Fruit fly (Drosophila melanogaster) whole organism, adult: Measurements from ENCODE around the gene CG33269.

Experiments used
- CG11617 ChIP-seq: fragments of 200-800 bp; sonication (Bioruptor generic); optimal IDR thresholded peaks from 2 replicates; lab custom pipeline; 2017; ENCODE audit warnings: mild to moderate bottlenecking, missing biosample characterization, missing genetic modification reagents, missing genetic modification characterization
- CG12768 ChIP-seq: fragments of 200-800 bp; sonication (Bioruptor generic); optimal IDR thresholded peaks from 2 replicates; lab custom pipeline; 2017; ENCODE audit warnings: missing biosample characterization, missing genetic modification characterization, mild to moderate bottlenecking, moderate library complexity, missing genetic modification reagents
- CG14711 ChIP-seq: fragments of 200-800 bp; sonication (Bioruptor generic); optimal IDR thresholded peaks from 2 replicates; lab custom pipeline; 2018; ENCODE audit warnings: missing biosample characterization, mild to moderate bottlenecking, missing genetic modification characterization, moderate library complexity
- CG1620 ChIP-seq: fragments of 200-800 bp; sonication (Bioruptor generic); optimal IDR thresholded peaks from 2 replicates; lab custom pipeline; 2016; ENCODE audit warnings: missing biosample characterization, missing genetic modification characterization
- CG33017 ChIP-seq: fragments of 200-800 bp; sonication (Bioruptor generic); optimal IDR thresholded peaks from 2 replicates; lab custom pipeline; 2018; ENCODE audit warnings: missing biosample characterization, mild to moderate bottlenecking, missing genetic modification characterization, moderate library complexity
- CG5204 ChIP-seq: fragments of 200-800 bp; sonication (Bioruptor generic); optimal IDR thresholded peaks from 2 replicates; lab custom pipeline; 2016; ENCODE audit warnings: missing biosample characterization, missing genetic modification characterization
- CG7045 ChIP-seq: fragments of 200-800 bp; sonication (Bioruptor generic); optimal IDR thresholded peaks from 2 replicates; lab custom pipeline; 2017; ENCODE audit warnings: missing biosample characterization, mild to moderate bottlenecking, missing genetic modification characterization
- CG7101 ChIP-seq: fragments of 200-800 bp; sonication (Bioruptor generic); optimal IDR thresholded peaks from 2 replicates; lab custom pipeline; 2018; ENCODE audit warnings: missing biosample characterization, mild to moderate bottlenecking, missing genetic modification characterization, moderate library complexity
- Clk ChIP-seq: fragments of 200-800 bp; sonication (Bioruptor generic); optimal IDR thresholded peaks from 2 replicates; lab custom pipeline; 2017; ENCODE audit warnings: missing biosample characterization, missing genetic modification characterization
- Crg-1 ChIP-seq: fragments of 200-800 bp; sonication (Bioruptor generic); optimal IDR thresholded peaks from 2 replicates; lab custom pipeline; 2016; ENCODE audit warnings: missing biosample characterization, missing genetic modification characterization
- Hr96 ChIP-seq: fragments of 200-800 bp; sonication (Bioruptor generic); optimal IDR thresholded peaks from 2 replicates; lab custom pipeline; 2016; ENCODE audit warnings: missing biosample characterization, missing genetic modification characterization
- Mnt ChIP-seq: fragments of 200-800 bp; sonication (Bioruptor generic); optimal IDR thresholded peaks from 2 replicates; lab custom pipeline; 2016; ENCODE audit warnings: missing biosample characterization, mild to moderate bottlenecking, missing genetic modification characterization
- bab1 ChIP-seq: fragments of 200-800 bp; sonication (Bioruptor generic); optimal IDR thresholded peaks from 3 replicates; lab custom pipeline; 2019; ENCODE audit warnings: missing biosample characterization, mild to moderate bottlenecking, missing genetic modification characterization, moderate library complexity
- cic ChIP-seq: fragments of 200-800 bp; sonication (Bioruptor generic); optimal IDR thresholded peaks from 2 replicates; lab custom pipeline; 2017; ENCODE audit warnings: missing biosample characterization, mild to moderate bottlenecking, missing genetic modification characterization, moderate library complexity
- cnc ChIP-seq, 2 experiments: fragments of >200 bp; optimal IDR thresholded peaks; 2 replicates each; lab custom pipeline; 2017
- kay ChIP-seq: fragments of 200-800 bp; sonication (Bioruptor generic); peaks from one replicate; lab custom pipeline; 2016; ENCODE audit warnings: missing biosample characterization, missing genetic modification characterization, borderline replicate concordance
- ovo ChIP-seq: fragments of 200-800 bp; sonication (Bioruptor generic); optimal IDR thresholded peaks from 2 replicates; lab custom pipeline; 2016; ENCODE audit warnings: missing biosample characterization, missing genetic modification characterization
- pad ChIP-seq: fragments of 200-800 bp; sonication (Bioruptor generic); optimal IDR thresholded peaks from 3 replicates; lab custom pipeline; 2017; ENCODE audit warnings: missing biosample characterization, missing genetic modification characterization, mild to moderate bottlenecking, moderate library complexity, missing genetic modification reagents
- tj ChIP-seq: fragments of 200-800 bp; sonication (Bioruptor generic); optimal IDR thresholded peaks from 3 replicates; lab custom pipeline; 2017; ENCODE audit warnings: missing biosample characterization, mild to moderate bottlenecking, missing genetic modification characterization, moderate library complexity
- toe ChIP-seq: fragments of 200-800 bp; sonication (Bioruptor generic); optimal IDR thresholded peaks from 2 replicates; lab custom pipeline; 2016; ENCODE audit warnings: missing biosample characterization, missing genetic modification characterization

The CG33269 gene

dm6 chr3L:11539511-11540329, 42.3 kb downstream of the CG33269 start:
- TF ChIP-seq Hr96 (GFP tag; lab: Kevin White, UChicago) (no peak), CG1620 (no peak), Clk (no peak), CG12768 (GFP tag; lab: Kevin White, UChicago) (no peak), Mnt (GFP tag; lab: Kevin White, UChicago) (no peak), cnc (optimal IDR thresholded peaks at IDR 0.05; lab: Kevin White, UChicago) (no peak), CG11617 (no peak), ovo (no peak), bab1 (GFP tag; lab: Kevin White, UChicago) (no peak), CG7101 (tag; lab: Kevin White, UChicago) (no peak), pad (GFP tag; lab: Kevin White, UChicago) (no peak)

- peak; percentile 81 for TF ChIP-seq tj (GFP tag; lab: Kevin White, UChicago)
- TF ChIP-seq CG33017 (tag; lab: Kevin White, UChicago), result no peak
- peak; percentile 89 for TF ChIP-seq kay (GFP tag; lab: Kevin White, UChicago)
Observed at dm6 chr3L:11536767-11537419, 45.1 kb downstream of the CG33269 start.

dm6 chr3L:11536132-11536531, 45.9 kb downstream of the CG33269 start:
- TF ChIP-seq kay (GFP tag; lab: Kevin White, UChicago) (no peak), CG7101 (tag; lab: Kevin White, UChicago) (no peak), CG14711 (tag; lab: Kevin White, UChicago) (no peak), pad (GFP tag; lab: Kevin White, UChicago) (no peak), ovo (no peak), CG1620 (no peak), CG11617 (no peak), CG33017 (tag; lab: Kevin White, UChicago) (no peak), cic (GFP tag; lab: Kevin White, UChicago) (no peak), CG5204 (GFP tag; lab: Kevin White, UChicago) (no peak), cnc (optimal IDR thresholded peaks at IDR 0.05; lab: Kevin White, UChicago) (no peak)

- TF ChIP-seq Crg-1 (no peak), cnc (optimal IDR thresholded peaks at IDR 0.05; lab: Kevin White, UChicago) (no peak), CG1620 (peak; percentile 55), bab1 (GFP tag; lab: Kevin White, UChicago) (no peak), pad (GFP tag; lab: Kevin White, UChicago) (no peak), CG7101 (tag; lab: Kevin White, UChicago) (no peak), CG5204 (GFP tag; lab: Kevin White, UChicago) (no peak), CG7045 (no peak), Hr96 (GFP tag; lab: Kevin White, UChicago) (no peak), CG33017 (tag; lab: Kevin White, UChicago) (peak; percentile 23), toe (peak; percentile 18), ovo (peak; percentile 71), Clk (peak; percentile 61), tj (GFP tag; lab: Kevin White, UChicago) (peak; percentile 70), CG12768 (GFP tag; lab: Kevin White, UChicago) (peak; percentile 49), CG11617 (no peak), CG14711 (tag; lab: Kevin White, UChicago) (no peak), cic (GFP tag; lab: Kevin White, UChicago) (peak; percentile 44), Mnt (GFP tag; lab: Kevin White, UChicago) (peak; percentile 20), kay (GFP tag; lab: Kevin White, UChicago) (peak; percentile 97)
Observed at dm6 chr3L:11534391-11535246, 47.4 kb downstream of the CG33269 start.

- TF ChIP-seq CG14711 (tag; lab: Kevin White, UChicago) (no peak), CG5204 (GFP tag; lab: Kevin White, UChicago) (no peak), CG11617 (no peak), ovo (no peak), CG12768 (GFP tag; lab: Kevin White, UChicago) (no peak), tj (GFP tag; lab: Kevin White, UChicago) (no peak), pad (GFP tag; lab: Kevin White, UChicago) (no peak), kay (GFP tag; lab: Kevin White, UChicago) (no peak), CG7101 (tag; lab: Kevin White, UChicago) (no peak), Hr96 (GFP tag; lab: Kevin White, UChicago) (no peak), Clk (no peak), Mnt (GFP tag; lab: Kevin White, UChicago) (no peak), CG33017 (tag; lab: Kevin White, UChicago) (no peak), bab1 (GFP tag; lab: Kevin White, UChicago) (no peak), CG1620 (no peak), toe (no peak), CG7045 (no peak), Crg-1 (no peak), cic (GFP tag; lab: Kevin White, UChicago) (no peak)
Observed at dm6 chr3L:11533704-11534319, 48.2 kb downstream of the CG33269 start.
